Fruit fly (Drosophila melanogaster) whole organism, embryonic: Measurements from ENCODE around the gene Ant2.
A peak's percentile ranks its signal among the peaks of the same experiment; 100 is the strongest.

Experiments used
- Ada2b ChIP-seq: fragments of 200-800 bp; sonication (Bioruptor generic); IDR thresholded peaks from 2 replicates; pipeline ENCODE4 v1.3.6; 2022; ENCODE audit warnings: missing biosample characterization, missing genetic modification characterization
- Bdp1 ChIP-seq: fragments of 200-800 bp; sonication (Bioruptor generic); optimal IDR thresholded peaks from 3 replicates; lab custom pipeline; 2016; ENCODE audit warnings: missing biosample characterization, missing genetic modification characterization
- CG10274 ChIP-seq: fragments of 200-800 bp; sonication (Bioruptor generic); optimal IDR thresholded peaks from 3 replicates; lab custom pipeline; 2017; ENCODE audit warnings: missing biosample characterization, mild to moderate bottlenecking, missing genetic modification characterization
- CG11560 ChIP-seq: fragments of 200-800 bp; sonication (Bioruptor generic); IDR thresholded peaks from 3 replicates; pipeline ENCODE4 v1.3.6; 2022; ENCODE audit warnings: missing biosample characterization, missing genetic modification characterization
- CG12071 ChIP-seq: fragments of 200-800 bp; sonication (Bioruptor generic); optimal IDR thresholded peaks from 3 replicates; lab custom pipeline; 2018; ENCODE audit warnings: missing biosample characterization, mild to moderate bottlenecking, missing genetic modification characterization
- CG15073 ChIP-seq: fragments of 200-800 bp; sonication (Bioruptor generic); optimal IDR thresholded peaks from 2 replicates; lab custom pipeline; 2016; ENCODE audit warnings: missing biosample characterization, missing genetic modification characterization
- CG17385 ChIP-seq: fragments of 200-800 bp; sonication (Bioruptor generic); optimal IDR thresholded peaks from 3 replicates; lab custom pipeline; 2018; ENCODE audit warnings: missing biosample characterization, mild to moderate bottlenecking, missing genetic modification characterization
- CG17612 ChIP-seq: fragments of 200-800 bp; sonication (Bioruptor generic); IDR thresholded peaks from 2 replicates; pipeline ENCODE4 v1.3.6; 2022; ENCODE audit warnings: missing biosample characterization, missing genetic modification characterization
- CG18619 ChIP-seq: fragments of 200-800 bp; sonication (Bioruptor generic); optimal IDR thresholded peaks from 3 replicates; lab custom pipeline; 2017; ENCODE audit warnings: missing biosample characterization, mild to moderate bottlenecking, missing genetic modification characterization
- CG2199 ChIP-seq: fragments of 200-800 bp; sonication (Bioruptor generic); IDR thresholded peaks from 3 replicates; pipeline ENCODE4 v1.3.6; 2022; ENCODE audit warnings: missing biosample characterization, missing genetic modification characterization
- CG2202 ChIP-seq: fragments of 200-800 bp; sonication (Bioruptor generic); optimal IDR thresholded peaks from 2 replicates; lab custom pipeline; 2018; ENCODE audit warnings: missing biosample characterization, mild to moderate bottlenecking, missing genetic modification characterization
- CG2889 ChIP-seq: fragments of 200-800 bp; sonication (Bioruptor generic); IDR thresholded peaks from 3 replicates; pipeline ENCODE4 v1.3.6; 2022; ENCODE audit warnings: missing biosample characterization, missing genetic modification characterization
- CG31441 ChIP-seq: fragments of 200-800 bp; sonication (Bioruptor generic); IDR thresholded peaks from 2 replicates; pipeline ENCODE4 v1.3.6; 2022; ENCODE audit warnings: missing biosample characterization, missing genetic modification characterization
- CG32767 ChIP-seq: fragments of 200-800 bp; sonication (Bioruptor generic); IDR thresholded peaks from 2 replicates; pipeline ENCODE4 v1.3.6; 2022; ENCODE audit warnings: missing biosample characterization, missing genetic modification characterization
- CG32772 ChIP-seq: fragments of 200-800 bp; sonication (Bioruptor generic); IDR thresholded peaks from 2 replicates; pipeline ENCODE4 v1.3.6; 2022; ENCODE audit warnings: missing biosample characterization, missing genetic modification characterization
- CG3407 ChIP-seq: fragments of 200-800 bp; sonication (Bioruptor generic); optimal IDR thresholded peaks from 2 replicates; lab custom pipeline; 2018; ENCODE audit warnings: missing biosample characterization, mild to moderate bottlenecking, missing genetic modification characterization
- CG34224 ChIP-seq: fragments of 200-800 bp; sonication (Bioruptor generic); IDR thresholded peaks from 3 replicates; pipeline ENCODE4 v1.3.6; 2022; ENCODE audit warnings: missing biosample characterization, missing genetic modification characterization; ENCODE audit not compliant: partially characterized antibody
- CG34422 ChIP-seq: fragments of 200-800 bp; sonication (Bioruptor generic); IDR thresholded peaks from 3 replicates; pipeline ENCODE4 v1.3.6; 2022; ENCODE audit warnings: missing biosample characterization, missing genetic modification characterization
- CG3847 ChIP-seq: fragments of 200-800 bp; sonication (Bioruptor generic); IDR thresholded peaks from 2 replicates; pipeline ENCODE4 v1.3.6; 2022; ENCODE audit warnings: missing biosample characterization, missing genetic modification characterization
- CG4282 ChIP-seq: fragments of 200-800 bp; sonication (Bioruptor generic); optimal IDR thresholded peaks from 2 replicates; lab custom pipeline; 2016; ENCODE audit warnings: missing biosample characterization, missing genetic modification characterization
- CG4854 ChIP-seq: fragments of 200-800 bp; sonication (Bioruptor generic); optimal IDR thresholded peaks from 2 replicates; lab custom pipeline; 2016; ENCODE audit warnings: missing biosample characterization, missing genetic modification characterization, inconsistent platforms
- CG7556 ChIP-seq: fragments of 200-800 bp; sonication (Bioruptor generic); optimal IDR thresholded peaks from 2 replicates; lab custom pipeline; 2017; ENCODE audit warnings: missing biosample characterization, mild to moderate bottlenecking, missing genetic modification characterization
- CG7963 ChIP-seq: fragments of 200-800 bp; sonication (Bioruptor generic); IDR thresholded peaks from 3 replicates; pipeline ENCODE4 v1.3.6; 2022; ENCODE audit warnings: missing biosample characterization, missing genetic modification characterization; ENCODE audit not compliant: partially characterized antibody
- CG8765 ChIP-seq: fragments of 200-800 bp; sonication (Bioruptor generic); IDR thresholded peaks from 2 replicates; pipeline ENCODE4 v1.3.6; 2022; ENCODE audit warnings: missing biosample characterization, missing genetic modification characterization
- CG9215 ChIP-seq: fragments of 200-800 bp; sonication (Bioruptor generic); IDR thresholded peaks from 2 replicates; pipeline ENCODE4 v1.3.6; 2022; ENCODE audit warnings: missing biosample characterization, missing genetic modification characterization
- CG9437 ChIP-seq: fragments of 200-800 bp; sonication (Bioruptor generic); optimal IDR thresholded peaks from 2 replicates; lab custom pipeline; 2018; ENCODE audit warnings: missing biosample characterization, mild to moderate bottlenecking, missing genetic modification characterization
- CTCF ChIP-seq: fragments of 200-800 bp; sonication (Bioruptor generic); optimal IDR thresholded peaks from 2 replicates; lab custom pipeline; 2017; ENCODE audit warnings: missing biosample characterization, mild to moderate bottlenecking, missing genetic modification characterization, moderate library complexity
- CoRest ChIP-seq: fragments of 200-800 bp; sonication (Bioruptor generic); optimal IDR thresholded peaks from 3 replicates; lab custom pipeline; 2018; ENCODE audit warnings: missing biosample characterization, mild to moderate bottlenecking, missing genetic modification characterization, moderate library complexity
- HLH54F ChIP-seq: fragments of 200-800 bp; sonication (Bioruptor generic); optimal IDR thresholded peaks from 3 replicates; lab custom pipeline; 2016; ENCODE audit warnings: missing biosample characterization, missing genetic modification characterization
- Med ChIP-seq: fragments of 200-800 bp; sonication (Bioruptor generic); peaks from one replicate; lab custom pipeline; 2016; ENCODE audit warnings: missing biosample characterization, missing genetic modification characterization, mild to moderate bottlenecking, inconsistent platforms, moderate library complexity
- Optix ChIP-seq: fragments of 200-800 bp; sonication (Bioruptor generic); IDR thresholded peaks from 3 replicates; pipeline ENCODE4 v1.3.6; 2022; ENCODE audit warnings: missing biosample characterization, missing genetic modification characterization
- Poxn ChIP-seq: fragments of 200-800 bp; sonication (Bioruptor generic); IDR thresholded peaks from 2 replicates; pipeline ENCODE4 v1.3.6; 2022; ENCODE audit warnings: missing biosample characterization, missing genetic modification characterization
- Sox100B ChIP-seq: fragments of 200-800 bp; sonication (Bioruptor generic); optimal IDR thresholded peaks from 3 replicates; lab custom pipeline; 2018; ENCODE audit warnings: missing biosample characterization, mild to moderate bottlenecking, missing genetic modification characterization
- Stat92E ChIP-seq, 3 experiments: fragments of >200 bp in 2 of 3; fragments of 200-800 bp in 1 of 3; sonication (Bioruptor generic) in 1 of 3; optimal IDR thresholded peaks; 2 replicates each; lab custom pipeline; 2017 to 2019; ENCODE audit warnings: missing biosample characterization in 3 of 3, missing genetic modification characterization in 3 of 3, mild to moderate bottlenecking in 1 of 3, moderate library complexity in 1 of 3
- ap ChIP-seq: fragments of 200-800 bp; sonication (Bioruptor generic); IDR thresholded peaks from 2 replicates; pipeline ENCODE4 v1.3.6; 2022; ENCODE audit warnings: missing biosample characterization, missing genetic modification characterization
- bowl ChIP-seq: fragments of 200-800 bp; sonication (Bioruptor generic); IDR thresholded peaks from 2 replicates; pipeline ENCODE4 v1.3.6; 2022; ENCODE audit warnings: missing biosample characterization, missing genetic modification characterization
- cato ChIP-seq: fragments of 200-800 bp; sonication (Bioruptor generic); optimal IDR thresholded peaks from 2 replicates; lab custom pipeline; 2016; ENCODE audit warnings: missing biosample characterization, missing genetic modification characterization, borderline replicate concordance
- disco-r ChIP-seq: fragments of 200-800 bp; sonication (Bioruptor generic); optimal IDR thresholded peaks from 2 replicates; lab custom pipeline; 2016; ENCODE audit warnings: missing biosample characterization, missing genetic modification characterization
- gcm2 ChIP-seq: fragments of 200-800 bp; sonication (Bioruptor generic); optimal IDR thresholded peaks from 2 replicates; lab custom pipeline; 2016; ENCODE audit warnings: missing biosample characterization, missing genetic modification characterization
- kay ChIP-seq: fragments of 200-800 bp; sonication (Bioruptor generic); optimal IDR thresholded peaks from 2 replicates; lab custom pipeline; 2016; ENCODE audit warnings: missing biosample characterization, missing genetic modification characterization
- knrl ChIP-seq: fragments of 200-800 bp; sonication (Bioruptor generic); IDR thresholded peaks from 3 replicates; pipeline ENCODE4 v1.3.6; 2022; ENCODE audit warnings: missing biosample characterization, missing genetic modification characterization; ENCODE audit not compliant: partially characterized antibody
- lab ChIP-seq: fragments of 200-800 bp; sonication (Bioruptor generic); optimal IDR thresholded peaks from 3 replicates; lab custom pipeline; 2017; ENCODE audit warnings: missing biosample characterization, missing genetic modification characterization, mild to moderate bottlenecking, moderate library complexity, missing genetic modification reagents
- lov ChIP-seq, 2 experiments: fragments of 200-800 bp in 1 of 2; fragments of >200 bp in 1 of 2; sonication (Bioruptor generic) in 1 of 2; IDR thresholded peaks in 1 of 2; optimal IDR thresholded peaks in 1 of 2; 2 replicates in 1 of 2; 3 replicates in 1 of 2; pipeline versions ENCODE4 v1.3.6 to Lab custom; 2017 to 2022; ENCODE audit warnings: missing biosample characterization in 1 of 2, missing genetic modification characterization in 1 of 2
- mam ChIP-seq: fragments of 200-800 bp; sonication (Bioruptor generic); optimal IDR thresholded peaks from 3 replicates; lab custom pipeline; 2016; ENCODE audit warnings: missing biosample characterization, missing genetic modification characterization
- nau ChIP-seq: fragments of 200-800 bp; sonication (Bioruptor generic); optimal IDR thresholded peaks from 3 replicates; lab custom pipeline; 2017; ENCODE audit warnings: missing biosample characterization, mild to moderate bottlenecking, missing genetic modification characterization, missing genetic modification reagents
- nmo ChIP-seq: fragments of 200-800 bp; sonication (Bioruptor generic); optimal IDR thresholded peaks from 2 replicates; lab custom pipeline; 2018; ENCODE audit warnings: missing biosample characterization, mild to moderate bottlenecking, missing genetic modification characterization, moderate library complexity
- row ChIP-seq: fragments of 200-800 bp; sonication (Bioruptor generic); IDR thresholded peaks from 3 replicates; pipeline ENCODE4 v1.3.6; 2022; ENCODE audit warnings: missing biosample characterization, missing genetic modification characterization
- sens ChIP-seq: fragments of 200-800 bp; sonication (Bioruptor generic); peaks from one replicate; lab custom pipeline; 2016; ENCODE audit warnings: missing biosample characterization, missing genetic modification characterization
- twi ChIP-seq: fragments of 200-800 bp; optimal IDR thresholded peaks from 2 replicates; lab custom pipeline; 2019; ENCODE audit warnings: missing biosample characterization, mild to moderate bottlenecking, missing genetic modification characterization, moderate library complexity
- unpg ChIP-seq: fragments of 200-800 bp; sonication (Bioruptor generic); optimal IDR thresholded peaks from 3 replicates; lab custom pipeline; 2018; ENCODE audit warnings: missing biosample characterization, mild to moderate bottlenecking, missing genetic modification characterization, moderate library complexity
- usp ChIP-seq: fragments of >200 bp; optimal IDR thresholded peaks from 2 replicates; lab custom pipeline; 2017; ENCODE audit warnings: missing biosample characterization, missing genetic modification characterization

Ant2 gene

dm6 chrX:10806718-10807412 is 20.2 kb upstream of the Ant2 start:
- TF ChIP-seq CG17385 (GFP tag; lab: Kevin White, UChicago) (no peak), CG12071 (no peak), Poxn (GFP tag; lab: Robert Waterston, UW) (no peak), ap (GFP tag; lab: Robert Waterston, UW) (no peak), usp (no peak), Stat92E (GFP tag; optimal IDR thresholded peaks at IDR 0.05; lab: Kevin White, UChicago) (no peak), disco-r (GFP tag; lab: Kevin White, UChicago) (no peak), CG9437 (GFP tag; lab: Kevin White, UChicago) (peak; percentile 98), CG11560 (tag; lab: Robert Waterston, UW) (no peak), CG2202 (tag; lab: Kevin White, UChicago) (no peak), nmo (GFP tag; lab: Kevin White, UChicago) (no peak), CG7556 (GFP tag; lab: Kevin White, UChicago) (no peak), CG4854 (no peak), CG32767 (GFP tag; lab: Robert Waterston, UW) (no peak), Optix (no peak), mam (GFP tag; lab: Kevin White, UChicago) (no peak), CG4282 (GFP tag; lab: Kevin White, UChicago) (no peak), cato (GFP tag; lab: Kevin White, UChicago) (no peak), CG2889 (GFP tag; lab: Robert Waterston, UW) (no peak), CG7963 (GFP tag; lab: Robert Waterston, UW) (no peak), CG10274 (no peak), CG2199 (GFP tag; lab: Robert Waterston, UW) (no peak), CoRest (tag; lab: Kevin White, UChicago) (peak; percentile 10), CG18619 (GFP tag; lab: Kevin White, UChicago) (no peak), HLH54F (GFP tag; lab: Kevin White, UChicago) (no peak), kay (GFP tag; lab: Kevin White, UChicago) (no peak), bowl (GFP tag; lab: Robert Waterston, UW) (no peak), gcm2 (GFP tag; lab: Kevin White, UChicago) (no peak), CG3847 (GFP tag; lab: Robert Waterston, UW) (no peak), CG3407 (GFP tag; lab: Kevin White, UChicago) (no peak), Bdp1 (GFP tag; lab: Kevin White, UChicago) (no peak), CG34224 (GFP tag; lab: Robert Waterston, UW) (no peak), CG17612 (GFP tag; lab: Robert Waterston, UW) (no peak), unpg (GFP tag; lab: Kevin White, UChicago) (no peak), nau (GFP tag; lab: Kevin White, UChicago) (no peak), CG34422 (GFP tag; lab: Robert Waterston, UW) (no peak), lab (GFP tag; lab: Kevin White, UChicago) (peak; percentile 6), knrl (GFP tag; lab: Robert Waterston, UW) (no peak), CG15073 (GFP tag; lab: Kevin White, UChicago) (no peak), Sox100B (GFP tag; lab: Kevin White, UChicago) (no peak), CG32772 (GFP tag; lab: Robert Waterston, UW) (no peak), sens (GFP tag; lab: Kevin White, UChicago) (peak; percentile 51), CG9215 (GFP tag; lab: Robert Waterston, UW) (no peak), CTCF (no peak), twi (tag; lab: Kevin White, UChicago) (no peak), CG8765 (GFP tag; lab: Robert Waterston, UW) (no peak), row (peak; percentile 42; the same call in 1 of the 3 replicates), lov (optimal IDR thresholded peaks at IDR 0.05; lab: Kevin White, UChicago) (no peak), lov (GFP tag; IDR thresholded peaks at IDR 0.05; lab: Robert Waterston, UW) (no peak), Med (GFP tag; lab: Kevin White, UChicago) (peak; percentile 73), CG31441 (GFP tag; lab: Robert Waterston, UW) (no peak), Ada2b (GFP tag; lab: Robert Waterston, UW) (no peak)
